Fruit fly (Drosophila melanogaster) ovary, adult (tissue): Measurements from ENCODE around the gene Duox.
A peak's percentile ranks its signal among the peaks of the same experiment; 100 is the strongest.

ENCODE experiments used
- CG17801 ChIP-seq: fragments of 200-800 bp; optimal IDR thresholded peaks from 2 replicates; lab custom pipeline; 2019; ENCODE audit warnings: missing biosample characterization, mild to moderate bottlenecking, missing genetic modification characterization, moderate library complexity; ENCODE audit not compliant: partially characterized antibody

Gene Duox

DNA sequence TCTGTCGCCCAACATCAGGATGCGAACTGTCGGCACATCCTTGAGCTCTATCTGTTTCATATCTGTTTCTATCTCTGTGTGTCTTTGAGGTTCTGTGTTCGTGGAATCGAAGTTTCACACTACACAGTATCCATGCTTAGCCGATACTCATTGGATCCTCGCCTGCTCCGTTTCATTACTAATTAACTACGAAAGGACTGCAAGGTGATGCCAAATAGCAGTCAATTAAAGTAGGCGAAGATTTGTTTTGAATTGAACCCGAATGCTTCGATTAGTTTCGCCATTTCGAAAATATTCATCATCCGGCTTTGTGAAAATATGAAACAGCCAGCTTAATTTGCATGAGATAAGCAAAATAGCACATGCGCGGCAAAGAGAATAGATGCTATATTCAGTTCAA lies 58.4 kb downstream of the Duox start, which contains the start of gene CG15399:
TSS of gene CG15399 (minus strand) at position 101 of the 400 bp plus-strand sequence.
- no peak for TF ChIP-seq CG17801 (GFP tag; lab: Kevin White, UChicago)

- TF ChIP-seq CG17801 (GFP tag; lab: Kevin White, UChicago), result peak; percentile 55
These were observed 60.4 kb downstream of the Duox start, which contains the start of the genes colt and HINT1 for dm6 chr2L:2769476-2770185. Gene colt, minus strand, starts transcription at chr2L:2770069. Gene HINT1, plus strand, starts transcription at chr2L:2770135.

dm6 chr2L:2767627-2768026 lies 62.4 kb downstream of the Duox start, which contains the start of the genes Taf10b and Taf10:
Gene Taf10b, minus strand, starts transcription at chr2L:2767845.
Gene Taf10, plus strand, starts transcription at chr2L:2767890.
- TF ChIP-seq CG17801 (GFP tag; lab: Kevin White, UChicago), result peak; percentile 28
